Fruit fly (Drosophila melanogaster): ENCODE measurements around the gene CG31715.

dm6 chr2L:10366525-10366924, 25.1 kb downstream of the CG31715 start, which contains the start of gene CG5056:
- no peak for TF ChIP-seq chn (GFP tag; optimal IDR thresholded peaks at IDR 0.05)
- TF ChIP-seq CG14441 (GFP tag; IDR thresholded peaks at IDR 0.05) = no peak
- no peak for TF ChIP-seq pum (GFP tag; optimal IDR thresholded peaks at IDR 0.05)
- TF ChIP-seq MESR4 (GFP tag; optimal IDR thresholded peaks at IDR 0.05) = peak; percentile 95
- TF ChIP-seq nmo (GFP tag; optimal IDR thresholded peaks at IDR 0.05) = peak; percentile 64
